Worm (Caenorhabditis elegans) whole organism, L4 larva: ENCODE measurements around the gene clc-9.

Source experiments
- ama-1 ChIP-seq: fragments of 150-350 bp; optimal IDR thresholded peaks from 2 replicates; lab custom pipeline; 2014; ENCODE audit warnings: inconsistent platforms, mixed read lengths
- hmg-1.1 ChIP-seq: fragments of 200-800 bp; sonication (Bioruptor generic); IDR thresholded peaks from 2 replicates; pipeline ENCODE4 v1.3.6; 2022; ENCODE audit warnings: missing genetic modification reagents, missing genetic modification characterization, missing compliant biosample characterization

- TF ChIP-seq hmg-1.1 (GFP tag; lab: Robert Waterston, UW), result no peak
- TF ChIP-seq ama-1 (lab: Kevin White, UChicago), result no peak
Observed at ce11 chrIV:11094974-11095373, 17.8 kb upstream of the clc-9 start, which contains the start of gene M7.8.
